Worm (Caenorhabditis elegans) whole organism, late embryonic: ENCODE measurements around the gene fbxa-185.

Experiments
- C08G9.2 ChIP-seq: sonication (generic microtip); optimal IDR thresholded peaks from 2 replicates; lab custom pipeline; 2016; ENCODE audit warnings: mild to moderate bottlenecking, missing genetic modification characterization, moderate library complexity, missing compliant biosample characterization
- F13H6.1 ChIP-seq: sonication (generic microtip); optimal IDR thresholded peaks from 2 replicates; lab custom pipeline; 2016; ENCODE audit warnings: missing genetic modification characterization, missing compliant biosample characterization
- Y22D7AL.16 ChIP-seq: sonication (generic microtip); optimal IDR thresholded peaks from 2 replicates; lab custom pipeline; 2016; ENCODE audit warnings: missing genetic modification characterization, missing compliant biosample characterization
- ahr-1 ChIP-seq: sonication (generic microtip); optimal IDR thresholded peaks from 2 replicates; lab custom pipeline; 2016; ENCODE audit warnings: missing genetic modification characterization, missing compliant biosample characterization
- ceh-14 ChIP-seq: sonication (generic microtip); optimal IDR thresholded peaks from 2 replicates; lab custom pipeline; 2016; ENCODE audit warnings: missing genotype, missing genetic modification characterization, missing compliant biosample characterization
- ceh-18 ChIP-seq: sonication (generic microtip); optimal IDR thresholded peaks from 2 replicates; lab custom pipeline; 2016; ENCODE audit warnings: missing genetic modification characterization, missing compliant biosample characterization
- ceh-22 ChIP-seq: sonication (generic microtip); optimal IDR thresholded peaks from 2 replicates; lab custom pipeline; 2017; ENCODE audit warnings: missing biosample characterization, missing genetic modification characterization
- ceh-24 ChIP-seq: sonication (generic microtip); optimal IDR thresholded peaks from 2 replicates; lab custom pipeline; 2016; ENCODE audit warnings: mild to moderate bottlenecking, missing genetic modification characterization, missing compliant biosample characterization
- ceh-30 ChIP-seq: fragments of 150-350 bp; optimal IDR thresholded peaks from 2 replicates; lab custom pipeline; 2014; ENCODE audit warnings: missing biosample characterization, missing genetic modification characterization
- ceh-45 ChIP-seq: fragments of 200-800 bp; sonication (Bioruptor generic); IDR thresholded peaks from 2 replicates; pipeline ENCODE4 v1.3.6; 2022; ENCODE audit warnings: missing genetic modification reagents, missing genetic modification characterization, missing compliant biosample characterization
- ceh-6 ChIP-seq: fragments of 200-800 bp; sonication (Bioruptor generic); optimal IDR thresholded peaks from 2 replicates; lab custom pipeline; 2018; ENCODE audit warnings: mild to moderate bottlenecking, missing genetic modification characterization, missing compliant biosample characterization
- ceh-9 ChIP-seq: sonication (generic microtip); optimal IDR thresholded peaks from 2 replicates; lab custom pipeline; 2016; ENCODE audit warnings: mild to moderate bottlenecking, missing genetic modification characterization, inconsistent platforms, missing compliant biosample characterization
- che-1 ChIP-seq: sonication (generic microtip); optimal IDR thresholded peaks from 2 replicates; lab custom pipeline; 2016; ENCODE audit warnings: mild to moderate bottlenecking, missing genetic modification characterization, missing compliant biosample characterization
- dve-1 ChIP-seq: sonication (generic microtip); optimal IDR thresholded peaks from 2 replicates; lab custom pipeline; 2017; ENCODE audit warnings: antibody characterized with exemption, mild to moderate bottlenecking, missing genetic modification characterization, missing compliant biosample characterization
- elt-4 ChIP-seq: sonication (generic microtip); optimal IDR thresholded peaks from 2 replicates; lab custom pipeline; 2016; ENCODE audit warnings: missing genetic modification characterization, missing compliant biosample characterization
- fkh-10 ChIP-seq: fragments of 150-350 bp; optimal IDR thresholded peaks from 2 replicates; lab custom pipeline; 2014; ENCODE audit warnings: missing biosample characterization, missing genetic modification reagents, missing genetic modification characterization
- fkh-6 ChIP-seq: sonication (generic microtip); optimal IDR thresholded peaks from 2 replicates; lab custom pipeline; 2016; ENCODE audit warnings: missing genetic modification characterization, missing compliant biosample characterization
- gmeb-2 ChIP-seq: sonication (generic microtip); optimal IDR thresholded peaks from 2 replicates; lab custom pipeline; 2016; ENCODE audit warnings: missing genetic modification characterization, inconsistent platforms, missing compliant biosample characterization
- hlh-15 ChIP-seq: sonication (generic microtip); optimal IDR thresholded peaks from 2 replicates; lab custom pipeline; 2016; ENCODE audit warnings: missing genetic modification characterization, missing compliant biosample characterization
- hlh-30 ChIP-seq: sonication (generic microtip); optimal IDR thresholded peaks from 2 replicates; lab custom pipeline; 2017; ENCODE audit warnings: antibody characterized with exemption, missing genetic modification characterization, missing compliant biosample characterization; ENCODE audit not compliant: insufficient read depth
- lim-6 ChIP-seq: sonication (generic microtip); optimal IDR thresholded peaks from 2 replicates; lab custom pipeline; 2016; ENCODE audit warnings: missing genetic modification characterization, missing compliant biosample characterization
- madf-2 ChIP-seq: sonication (generic microtip); optimal IDR thresholded peaks from 2 replicates; lab custom pipeline; 2017; ENCODE audit warnings: missing genetic modification characterization, missing compliant biosample characterization
- nhr-11 ChIP-seq: fragments of 150-350 bp; optimal IDR thresholded peaks from 2 replicates; lab custom pipeline; 2014; ENCODE audit warnings: missing biosample characterization, missing genetic modification characterization
- nhr-232 ChIP-seq: sonication (generic microtip); optimal IDR thresholded peaks from 2 replicates; lab custom pipeline; 2016; ENCODE audit warnings: missing genetic modification characterization, missing compliant biosample characterization
- npax-4 ChIP-seq: sonication (generic microtip); optimal IDR thresholded peaks from 2 replicates; lab custom pipeline; 2016; ENCODE audit warnings: missing genetic modification characterization, missing compliant biosample characterization
- odd-2 ChIP-seq: sonication (generic microtip); optimal IDR thresholded peaks from 2 replicates; lab custom pipeline; 2017; ENCODE audit warnings: antibody characterized with exemption, mild to moderate bottlenecking, missing genetic modification characterization, missing compliant biosample characterization
- pax-1 ChIP-seq: fragments of 150-350 bp; optimal IDR thresholded peaks from 2 replicates; lab custom pipeline; 2014; ENCODE audit warnings: missing biosample characterization, missing genetic modification characterization
- pha-2 ChIP-seq: sonication (generic microtip); optimal IDR thresholded peaks from 2 replicates; lab custom pipeline; 2017; ENCODE audit warnings: mild to moderate bottlenecking, missing genetic modification characterization, missing compliant biosample characterization
- pha-4 ChIP-seq: fragments of 150-350 bp; optimal IDR thresholded peaks from 2 replicates; lab custom pipeline; 2018; ENCODE audit warnings: missing biosample characterization, missing genetic modification reagents, missing genetic modification characterization
- pqm-1 ChIP-seq: sonication (generic microtip); optimal IDR thresholded peaks from 2 replicates; lab custom pipeline; 2016; ENCODE audit warnings: missing genetic modification characterization, missing compliant biosample characterization
- pros-1 ChIP-seq: fragments of 150-350 bp; optimal IDR thresholded peaks from 2 replicates; lab custom pipeline; 2014; ENCODE audit warnings: missing biosample characterization, missing genetic modification reagents, missing genetic modification characterization
- ref-2 ChIP-seq: sonication (generic microtip); optimal IDR thresholded peaks from 2 replicates; lab custom pipeline; 2016; ENCODE audit warnings: missing genetic modification characterization, missing compliant biosample characterization
- sdc-2 ChIP-seq: sonication (generic microtip); optimal IDR thresholded peaks from 2 replicates; lab custom pipeline; 2016; ENCODE audit warnings: missing genotype, missing genetic modification characterization, missing compliant biosample characterization
- sox-4 ChIP-seq: sonication (generic microtip); optimal IDR thresholded peaks from 2 replicates; lab custom pipeline; 2017; ENCODE audit warnings: mild to moderate bottlenecking, missing genetic modification characterization, inconsistent platforms, missing compliant biosample characterization
- syd-9 ChIP-seq: sonication (generic microtip); optimal IDR thresholded peaks from 2 replicates; lab custom pipeline; 2016; ENCODE audit warnings: mild to moderate bottlenecking, missing genetic modification characterization, moderate library complexity, missing compliant biosample characterization
- tbx-2 ChIP-seq: sonication (generic microtip); optimal IDR thresholded peaks from 2 replicates; lab custom pipeline; 2016; ENCODE audit warnings: missing genetic modification characterization, missing compliant biosample characterization
- tbx-7 ChIP-seq: sonication (generic microtip); optimal IDR thresholded peaks from 2 replicates; lab custom pipeline; 2016; ENCODE audit warnings: missing genotype, missing genetic modification characterization, missing compliant biosample characterization
- unc-3 ChIP-seq, 2 experiments: fragments of 200-800 bp in 1 of 2; sonication (Bioruptor generic) in 1 of 2; sonication (generic microtip) in 1 of 2; conservative IDR thresholded peaks in 1 of 2; optimal IDR thresholded peaks in 1 of 2; 2 replicates each; pipeline versions ENCODE4 v1.3.6 to Lab custom; 2016 to 2022; ENCODE audit warnings: missing compliant biosample characterization in 2 of 2, missing genetic modification characterization in 2 of 2, missing genetic modification reagents in 1 of 2
- unc-55 ChIP-seq: sonication (generic microtip); optimal IDR thresholded peaks from 2 replicates; lab custom pipeline; 2017; ENCODE audit warnings: missing biosample characterization, missing genetic modification reagents, missing genetic modification characterization
- zip-5 ChIP-seq: sonication (generic microtip); optimal IDR thresholded peaks from 2 replicates; lab custom pipeline; 2016; ENCODE audit warnings: missing genetic modification characterization, missing compliant biosample characterization

The fbxa-185 gene

ce11 chrV:17312386-17312785, 19.1 kb upstream of the fbxa-185 start, which contains the start of gene Y61B8B.3:
Y61B8B.3 (minus strand) TSS chrV:17312486.
- TF ChIP-seq nhr-11 (tag; lab: Kevin White, UChicago), result no peak
- TF ChIP-seq nhr-232 (tag; lab: Kevin White, UChicago), result no peak
- TF ChIP-seq pha-2 (tag; lab: Kevin White, UChicago), result no peak
- no peak for TF ChIP-seq pha-4 (tag; lab: Kevin White, UChicago)
- no peak for TF ChIP-seq ceh-9 (tag; lab: Kevin White, UChicago)
- TF ChIP-seq gmeb-2 (tag; lab: Kevin White, UChicago), result no peak
- no peak for TF ChIP-seq tbx-7 (tag; lab: Kevin White, UChicago)
- no peak for TF ChIP-seq ahr-1
- no peak for TF ChIP-seq hlh-15 (tag; lab: Kevin White, UChicago)
- TF ChIP-seq ceh-45 (GFP tag; lab: Robert Waterston, UW), result no peak
- no peak for TF ChIP-seq unc-55
- TF ChIP-seq madf-2 (tag; lab: Kevin White, UChicago), result no peak
- TF ChIP-seq che-1 (tag; lab: Kevin White, UChicago), result no peak
- TF ChIP-seq ceh-14 (tag; lab: Kevin White, UChicago), result no peak
- no peak for TF ChIP-seq sdc-2 (tag; lab: Kevin White, UChicago)

- no peak for TF ChIP-seq lim-6 (tag; lab: Kevin White, UChicago)
- TF ChIP-seq unc-55, result no peak
- TF ChIP-seq ceh-30 (tag; lab: Kevin White, UChicago), result no peak
- TF ChIP-seq ceh-18 (tag; lab: Kevin White, UChicago), result no peak
- TF ChIP-seq F13H6.1 (tag; lab: Kevin White, UChicago), result no peak
- no peak for TF ChIP-seq npax-4 (tag; lab: Kevin White, UChicago)
- no peak for TF ChIP-seq sdc-2 (tag; lab: Kevin White, UChicago)
- TF ChIP-seq ceh-24, result no peak
- TF ChIP-seq gmeb-2 (tag; lab: Kevin White, UChicago), result no peak
- no peak for TF ChIP-seq odd-2
Measured at ce11 chrV:17315063-17315462, 16.4 kb upstream of the fbxa-185 start, which contains the start of gene F31E9.6. F31E9.6 (minus strand) TSS chrV:17315153.

- TF ChIP-seq tbx-2 (tag; lab: Kevin White, UChicago), result no peak
- TF ChIP-seq ahr-1, result no peak
- TF ChIP-seq nhr-232 (tag; lab: Kevin White, UChicago), result no peak
- no peak for TF ChIP-seq pros-1 (tag; lab: Kevin White, UChicago)
- TF ChIP-seq nhr-11 (tag; lab: Kevin White, UChicago), result no peak
- TF ChIP-seq zip-5, result no peak
- TF ChIP-seq hlh-30 (tag; lab: Kevin White, UChicago), result no peak
- TF ChIP-seq npax-4 (tag; lab: Kevin White, UChicago), result no peak
- TF ChIP-seq pqm-1 (tag; lab: Kevin White, UChicago), result no peak
- TF ChIP-seq syd-9 (tag; lab: Kevin White, UChicago), result no peak
- TF ChIP-seq dve-1 (tag; lab: Kevin White, UChicago), result no peak
- TF ChIP-seq ceh-22 (tag; lab: Kevin White, UChicago), result no peak
- TF ChIP-seq elt-4 (tag; lab: Kevin White, UChicago), result no peak
- TF ChIP-seq lim-6 (tag; lab: Kevin White, UChicago), result no peak
Measured at ce11 chrV:17317297-17317696, 14.1 kb upstream of the fbxa-185 start.

- TF ChIP-seq odd-2, result no peak
- TF ChIP-seq ref-2 (tag; lab: Kevin White, UChicago), result no peak
- no peak for TF ChIP-seq ceh-45 (GFP tag; lab: Robert Waterston, UW)
- no peak for TF ChIP-seq fkh-6
- TF ChIP-seq ahr-1, result no peak
- no peak for TF ChIP-seq ceh-18 (tag; lab: Kevin White, UChicago)
- no peak for TF ChIP-seq pax-1
- TF ChIP-seq tbx-2 (tag; lab: Kevin White, UChicago), result no peak
- no peak for TF ChIP-seq che-1 (tag; lab: Kevin White, UChicago)
- no peak for TF ChIP-seq unc-3 (GFP tag; conservative IDR thresholded peaks at IDR 0.05; lab: Robert Waterston, UW)
- TF ChIP-seq unc-3 (tag; optimal IDR thresholded peaks at IDR 0.05; lab: Kevin White, UChicago), result no peak
- TF ChIP-seq C08G9.2 (tag; lab: Kevin White, UChicago), result no peak
- TF ChIP-seq ceh-14 (tag; lab: Kevin White, UChicago), result no peak
- TF ChIP-seq ceh-6 (GFP tag; lab: Kevin White, UChicago), result no peak
- no peak for TF ChIP-seq sox-4 (tag; lab: Kevin White, UChicago)
- no peak for TF ChIP-seq Y22D7AL.16 (tag; lab: Kevin White, UChicago)
- no peak for TF ChIP-seq fkh-10
- no peak for TF ChIP-seq hlh-15 (tag; lab: Kevin White, UChicago)
Measured at ce11 chrV:17317786-17318185, 13.7 kb upstream of the fbxa-185 start, which contains the start of gene srz-58. srz-58 (plus strand) TSS chrV:17318147.
